Worm (Caenorhabditis elegans): ENCODE data around the gene ztf-16.

DNA sequence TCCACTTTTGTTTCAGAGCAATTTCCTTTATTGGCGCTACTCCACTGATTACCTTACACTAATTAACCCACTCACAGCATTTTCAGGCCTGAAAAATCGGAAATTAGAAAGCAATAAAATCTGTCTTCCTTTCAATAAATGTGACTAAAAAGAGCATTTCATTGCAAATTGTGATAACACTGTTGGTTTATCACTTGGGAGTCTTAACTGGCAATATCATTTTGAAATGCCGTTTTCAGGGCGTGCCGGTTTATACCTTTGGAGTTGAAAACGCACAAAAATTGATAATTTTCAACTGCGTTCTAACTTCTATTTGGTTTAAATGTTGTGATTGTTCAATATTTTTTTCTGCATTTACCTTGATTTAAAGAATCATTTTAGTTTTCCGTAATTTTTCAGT is 10.9 kb upstream of the ztf-16 start, which contains the start of gene R08E3.1:
- TF ChIP-seq W03F9.2 (tag; optimal IDR thresholded peaks at IDR 0.05): no peak
- TF ChIP-seq him-1 (tag; optimal IDR thresholded peaks at IDR 0.05): no peak
- no peak for TF ChIP-seq dao-5 (tag; optimal IDR thresholded peaks at IDR 0.05)

All from whole organism, L4/young adult.